Worm (Caenorhabditis elegans) whole organism, mixed stage, embryonic: ENCODE results near the gene C18H9.1.

Experiments used
- ces-1 ChIP-seq: fragments of 150-350 bp; optimal IDR thresholded peaks from 2 replicates; lab custom pipeline; 2014; ENCODE audit warnings: missing biosample characterization, missing genetic modification reagents, missing genetic modification characterization
- lin-13 ChIP-seq: fragments of 150-350 bp; optimal IDR thresholded peaks from 2 replicates; lab custom pipeline; 2014; ENCODE audit warnings: missing biosample characterization, missing genetic modification characterization
- nhr-12 ChIP-seq: fragments of 150-350 bp; optimal IDR thresholded peaks from 2 replicates; lab custom pipeline; 2014; ENCODE audit warnings: missing biosample characterization, missing genetic modification characterization
- snpc-4 ChIP-seq: fragments of 150-350 bp; optimal IDR thresholded peaks from 2 replicates; lab custom pipeline; 2014; ENCODE audit warnings: missing biosample characterization, missing genetic modification characterization

DNA sequence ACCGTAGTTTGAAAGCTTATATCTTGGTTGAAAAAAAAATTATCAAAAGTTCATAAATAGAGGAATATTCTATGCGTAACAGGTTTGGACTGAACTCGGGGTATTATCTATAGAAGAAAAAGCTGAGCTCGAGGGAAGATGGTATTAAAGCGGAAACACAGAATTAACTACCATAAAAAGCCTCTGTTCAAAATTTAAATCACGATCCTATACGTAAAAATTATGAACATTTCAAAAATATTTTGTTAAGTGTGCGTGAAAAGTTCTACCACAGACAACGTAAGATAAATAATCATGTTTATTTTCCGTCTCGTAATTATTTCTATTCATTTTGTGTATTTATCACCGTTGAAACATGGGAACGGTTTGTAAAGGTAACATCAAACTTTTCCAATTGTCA is 47.5 kb downstream of the C18H9.1 start, which contains the start of gene F41G3.5:
- TF ChIP-seq nhr-12 (tag; lab: Kevin White, UChicago) = no peak
- TF ChIP-seq ces-1 = no peak
- TF ChIP-seq lin-13 (tag; lab: Kevin White, UChicago) = no peak
- TF ChIP-seq snpc-4 = no peak
